Fruit fly (Drosophila melanogaster) whole organism, embryonic: ENCODE data around the gene Gel.

Experiments used
- BEAF-32 ChIP-seq: fragments of 200-800 bp; sonication (Bioruptor generic); optimal IDR thresholded peaks from 3 replicates; lab custom pipeline; 2017; ENCODE audit warnings: missing biosample characterization, missing genetic modification characterization, mild to moderate bottlenecking, moderate library complexity, missing genetic modification reagents
- CG10209 ChIP-seq: fragments of 200-800 bp; sonication (Bioruptor generic); optimal IDR thresholded peaks from 3 replicates; lab custom pipeline; 2017; ENCODE audit warnings: missing biosample characterization, mild to moderate bottlenecking, missing genetic modification characterization, missing genetic modification reagents
- CG1024 ChIP-seq: fragments of 200-800 bp; sonication (Bioruptor generic); IDR thresholded peaks from 2 replicates; pipeline ENCODE4 v1.3.6; 2022; ENCODE audit warnings: missing biosample characterization, missing genetic modification characterization
- CG11085 ChIP-seq: fragments of 200-800 bp; sonication (Bioruptor generic); IDR thresholded peaks from 2 replicates; pipeline ENCODE4 v1.3.6; 2022; ENCODE audit warnings: missing biosample characterization, missing genetic modification characterization
- CG11093 ChIP-seq: fragments of 200-800 bp; sonication (Bioruptor generic); IDR thresholded peaks from 3 replicates; pipeline ENCODE4 v1.3.6; 2022; ENCODE audit warnings: missing biosample characterization, missing genetic modification characterization
- CG11723 ChIP-seq: fragments of 200-800 bp; sonication (Bioruptor generic); optimal IDR thresholded peaks from 2 replicates; lab custom pipeline; 2017; ENCODE audit warnings: missing biosample characterization, mild to moderate bottlenecking, missing genetic modification characterization
- CG12155 ChIP-seq: fragments of 200-800 bp; sonication (Bioruptor generic); optimal IDR thresholded peaks from 3 replicates; lab custom pipeline; 2016; ENCODE audit warnings: missing biosample characterization, missing genetic modification characterization
- CG12744 ChIP-seq: fragments of 200-800 bp; sonication (Bioruptor generic); optimal IDR thresholded peaks from 2 replicates; lab custom pipeline; 2016; ENCODE audit warnings: missing biosample characterization, missing genetic modification characterization
- CG14441 ChIP-seq: fragments of 200-800 bp; sonication (Bioruptor generic); IDR thresholded peaks from 2 replicates; pipeline ENCODE4 v1.3.6; 2022; ENCODE audit warnings: missing biosample characterization, missing genetic modification characterization
- CG17359 ChIP-seq: fragments of 200-800 bp; sonication (Bioruptor generic); optimal IDR thresholded peaks from 3 replicates; lab custom pipeline; 2018; ENCODE audit warnings: missing biosample characterization, mild to moderate bottlenecking, missing genetic modification characterization, moderate library complexity
- CG17802 ChIP-seq: fragments of 200-800 bp; sonication (Bioruptor generic); optimal IDR thresholded peaks from 2 replicates; lab custom pipeline; 2018; ENCODE audit warnings: missing biosample characterization, mild to moderate bottlenecking, missing genetic modification characterization, moderate library complexity
- CG2120 ChIP-seq: fragments of 200-800 bp; sonication (Bioruptor generic); optimal IDR thresholded peaks from 3 replicates; lab custom pipeline; 2016; ENCODE audit warnings: missing biosample characterization, missing genetic modification characterization
- CG2129 ChIP-seq: fragments of 200-800 bp; sonication (Bioruptor generic); IDR thresholded peaks from 2 replicates; pipeline ENCODE4 v1.3.6; 2022; ENCODE audit warnings: missing biosample characterization, missing genetic modification characterization; ENCODE audit not compliant: partially characterized antibody
- CG2875 ChIP-seq: fragments of 200-800 bp; sonication (Bioruptor generic); optimal IDR thresholded peaks from 2 replicates; lab custom pipeline; 2017; ENCODE audit warnings: missing biosample characterization, mild to moderate bottlenecking, missing genetic modification characterization, missing genetic modification reagents
- CG30020 ChIP-seq: fragments of 200-800 bp; optimal IDR thresholded peaks from 2 replicates; lab custom pipeline; 2019; ENCODE audit warnings: missing biosample characterization, mild to moderate bottlenecking, missing genetic modification characterization, moderate library complexity
- CG31441 ChIP-seq: fragments of 200-800 bp; sonication (Bioruptor generic); IDR thresholded peaks from 2 replicates; pipeline ENCODE4 v1.3.6; 2022; ENCODE audit warnings: missing biosample characterization, missing genetic modification characterization
- CG32532 ChIP-seq: fragments of 200-800 bp; sonication (Bioruptor generic); IDR thresholded peaks from 2 replicates; pipeline ENCODE4 v1.3.6; 2022; ENCODE audit warnings: missing biosample characterization, missing genetic modification characterization
- CG33557 ChIP-seq: fragments of 200-800 bp; sonication (Bioruptor generic); optimal IDR thresholded peaks from 2 replicates; lab custom pipeline; 2019; ENCODE audit warnings: missing biosample characterization, mild to moderate bottlenecking, missing genetic modification characterization, moderate library complexity
- CG34422 ChIP-seq: fragments of 200-800 bp; sonication (Bioruptor generic); IDR thresholded peaks from 3 replicates; pipeline ENCODE4 v1.3.6; 2022; ENCODE audit warnings: missing biosample characterization, missing genetic modification characterization
- CG4617 ChIP-seq: fragments of 200-800 bp; sonication (Bioruptor generic); optimal IDR thresholded peaks from 3 replicates; lab custom pipeline; 2016; ENCODE audit warnings: missing biosample characterization, missing genetic modification characterization, borderline replicate concordance
- CG6791 ChIP-seq: fragments of 200-800 bp; sonication (Bioruptor generic); IDR thresholded peaks from 3 replicates; pipeline ENCODE4 v1.3.6; 2022; ENCODE audit warnings: missing biosample characterization, missing genetic modification characterization; ENCODE audit not compliant: partially characterized antibody
- CG7987 ChIP-seq: fragments of 200-800 bp; sonication (Bioruptor generic); optimal IDR thresholded peaks from 2 replicates; lab custom pipeline; 2018; ENCODE audit warnings: missing biosample characterization, mild to moderate bottlenecking, missing genetic modification characterization, moderate library complexity
- CG8765 ChIP-seq: fragments of 200-800 bp; sonication (Bioruptor generic); IDR thresholded peaks from 2 replicates; pipeline ENCODE4 v1.3.6; 2022; ENCODE audit warnings: missing biosample characterization, missing genetic modification characterization
- CHES-1-like ChIP-seq: fragments of 200-800 bp; sonication (Bioruptor generic); optimal IDR thresholded peaks from 2 replicates; lab custom pipeline; 2016; ENCODE audit warnings: missing biosample characterization, missing genetic modification characterization
- Dad ChIP-seq: fragments of 200-800 bp; sonication (Bioruptor generic); optimal IDR thresholded peaks from 3 replicates; lab custom pipeline; 2016; ENCODE audit warnings: missing biosample characterization, missing genetic modification characterization
- Hmr ChIP-seq: fragments of 200-800 bp; sonication (Bioruptor generic); optimal IDR thresholded peaks from 3 replicates; lab custom pipeline; 2017; ENCODE audit warnings: mild to moderate bottlenecking, missing biosample characterization, missing genetic modification reagents, missing genetic modification characterization
- Hr78 ChIP-seq, 2 experiments: fragments of 200-800 bp in 1 of 2; fragments of >200 bp in 1 of 2; sonication (Bioruptor generic) in 1 of 2; optimal IDR thresholded peaks; 2 replicates each; lab custom pipeline; 2017 to 2019; ENCODE audit warnings: missing biosample characterization in 2 of 2, missing genetic modification characterization in 2 of 2, mild to moderate bottlenecking in 1 of 2, moderate library complexity in 1 of 2
- MESR4 ChIP-seq: fragments of 200-800 bp; sonication (Bioruptor generic); optimal IDR thresholded peaks from 2 replicates; lab custom pipeline; 2018; ENCODE audit warnings: missing biosample characterization, mild to moderate bottlenecking, missing genetic modification characterization, moderate library complexity
- Mad ChIP-seq: fragments of 200-800 bp; sonication (Bioruptor generic); optimal IDR thresholded peaks from 2 replicates; lab custom pipeline; 2016; ENCODE audit warnings: missing biosample characterization, missing genetic modification characterization
- Max ChIP-seq: fragments of 200-800 bp; sonication (Bioruptor generic); optimal IDR thresholded peaks from 2 replicates; lab custom pipeline; 2016; ENCODE audit warnings: missing biosample characterization, mild to moderate bottlenecking, missing genetic modification characterization
- Poxn ChIP-seq: fragments of 200-800 bp; sonication (Bioruptor generic); IDR thresholded peaks from 2 replicates; pipeline ENCODE4 v1.3.6; 2022; ENCODE audit warnings: missing biosample characterization, missing genetic modification characterization
- Vsx1 ChIP-seq: fragments of 200-800 bp; sonication (Bioruptor generic); optimal IDR thresholded peaks from 2 replicates; lab custom pipeline; 2017; ENCODE audit warnings: missing biosample characterization, mild to moderate bottlenecking, missing genetic modification characterization, missing genetic modification reagents
- ab ChIP-seq: fragments of 200-800 bp; sonication (Bioruptor generic); optimal IDR thresholded peaks from 2 replicates; lab custom pipeline; 2016; ENCODE audit warnings: missing biosample characterization, missing genetic modification characterization
- al ChIP-seq: fragments of 200-800 bp; sonication (Bioruptor generic); IDR thresholded peaks from 2 replicates; pipeline ENCODE4 v1.3.6; 2022; ENCODE audit warnings: missing biosample characterization, missing genetic modification characterization
- ara ChIP-seq: fragments of 200-800 bp; sonication (Bioruptor generic); IDR thresholded peaks from 2 replicates; pipeline ENCODE4 v1.3.6; 2022; ENCODE audit warnings: missing biosample characterization, missing genetic modification characterization
- ato ChIP-seq: fragments of 200-800 bp; sonication (Bioruptor generic); IDR thresholded peaks from 2 replicates; pipeline ENCODE4 v1.3.6; 2022; ENCODE audit warnings: missing biosample characterization, missing genetic modification characterization; ENCODE audit not compliant: partially characterized antibody
- bcd ChIP-seq: fragments of 200-800 bp; sonication (Bioruptor generic); optimal IDR thresholded peaks from 2 replicates; lab custom pipeline; 2017; ENCODE audit warnings: missing biosample characterization, mild to moderate bottlenecking, missing genetic modification characterization
- cg ChIP-seq: fragments of 200-800 bp; sonication (Bioruptor generic); optimal IDR thresholded peaks from 3 replicates; lab custom pipeline; 2019; ENCODE audit warnings: missing biosample characterization, mild to moderate bottlenecking, missing genetic modification characterization, moderate library complexity
- fru ChIP-seq: fragments of >200 bp; optimal IDR thresholded peaks from 2 replicates; lab custom pipeline; 2017
- hth ChIP-seq: fragments of >200 bp; optimal IDR thresholded peaks from 2 replicates; lab custom pipeline; 2017; ENCODE audit warnings: inconsistent platforms
- klu ChIP-seq: fragments of 200-800 bp; sonication (Bioruptor generic); IDR thresholded peaks from 2 replicates; pipeline ENCODE4 v1.3.6; 2022; ENCODE audit warnings: missing biosample characterization, missing genetic modification characterization
- lmd ChIP-seq: fragments of 200-800 bp; sonication (Bioruptor generic); IDR thresholded peaks from 2 replicates; pipeline ENCODE4 v1.3.6; 2022; ENCODE audit warnings: missing biosample characterization, missing genetic modification characterization
- mld ChIP-seq: fragments of 200-800 bp; sonication (Bioruptor generic); IDR thresholded peaks from 3 replicates; pipeline ENCODE4 v1.3.6; 2022; ENCODE audit warnings: missing biosample characterization, missing genetic modification characterization; ENCODE audit not compliant: partially characterized antibody
- otp ChIP-seq: fragments of 200-800 bp; sonication (Bioruptor generic); IDR thresholded peaks from 3 replicates; pipeline ENCODE4, ENCODE4 v1.3.6; 2022; ENCODE audit warnings: missing biosample characterization, missing genetic modification characterization
- pros ChIP-seq: fragments of 200-800 bp; sonication (Bioruptor generic); optimal IDR thresholded peaks from 3 replicates; lab custom pipeline; 2019; ENCODE audit warnings: missing biosample characterization, mild to moderate bottlenecking, missing genetic modification characterization, moderate library complexity
- ro ChIP-seq: fragments of 200-800 bp; sonication (Bioruptor generic); IDR thresholded peaks from 2 replicates; pipeline ENCODE4 v1.3.6; 2022; ENCODE audit warnings: missing biosample characterization, missing genetic modification characterization
- schlank ChIP-seq: fragments of 200-800 bp; sonication (Bioruptor generic); optimal IDR thresholded peaks from 2 replicates; lab custom pipeline; 2018; ENCODE audit warnings: missing biosample characterization, mild to moderate bottlenecking, missing genetic modification characterization
- ssp ChIP-seq: fragments of 200-800 bp; sonication (Bioruptor generic); IDR thresholded peaks from 2 replicates; pipeline ENCODE4 v1.3.6; 2022; ENCODE audit warnings: missing biosample characterization, missing genetic modification characterization
- tin ChIP-seq: fragments of 200-800 bp; sonication (Bioruptor generic); optimal IDR thresholded peaks from 3 replicates; lab custom pipeline; 2016; ENCODE audit warnings: missing biosample characterization, missing genetic modification characterization
- unpg ChIP-seq: fragments of 200-800 bp; sonication (Bioruptor generic); optimal IDR thresholded peaks from 3 replicates; lab custom pipeline; 2018; ENCODE audit warnings: missing biosample characterization, mild to moderate bottlenecking, missing genetic modification characterization, moderate library complexity

The Gel gene

DNA sequence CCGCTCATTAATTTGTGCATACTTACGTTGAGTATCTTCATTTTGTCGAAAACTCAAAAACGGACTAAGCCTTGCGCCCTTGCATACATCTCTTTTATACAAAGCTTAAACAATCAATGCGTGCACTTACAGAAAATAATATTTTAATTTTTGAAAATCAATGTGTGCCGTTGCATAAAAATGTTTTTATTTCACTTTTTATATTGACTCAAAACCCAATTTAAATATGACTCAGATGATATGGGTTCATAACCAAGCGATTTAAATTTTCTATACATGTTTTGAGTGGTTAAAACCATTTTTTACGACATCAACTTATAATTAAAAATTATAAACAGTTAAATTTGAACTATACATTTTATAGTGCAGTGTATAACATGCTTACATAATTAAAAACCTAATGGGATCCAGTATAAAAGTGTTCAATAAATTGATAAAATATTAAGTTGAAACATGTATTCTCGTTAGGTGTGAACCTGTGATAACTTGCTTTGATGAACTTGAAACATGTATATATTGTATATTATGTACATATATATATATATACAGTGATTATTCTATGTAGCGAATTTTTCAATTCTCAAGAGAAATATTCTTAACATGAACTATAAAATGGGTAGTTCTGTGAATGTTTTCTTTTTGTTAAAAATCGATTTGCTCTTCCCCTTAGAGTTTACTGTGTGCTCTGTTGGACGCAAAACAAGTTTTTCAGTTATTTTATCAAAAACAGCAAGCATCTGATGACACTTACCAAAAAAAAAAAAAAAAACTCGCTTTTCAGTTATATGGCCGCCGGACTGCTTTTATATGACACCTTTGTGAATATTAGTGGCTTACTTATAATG, 8.3 kb downstream of the Gel start, which contains the start of gene CG34305 (continued):
- no peak for TF ChIP-seq ato
- TF ChIP-seq tin (GFP tag; lab: Kevin White, UChicago), result no peak
- TF ChIP-seq CG12155 (GFP tag; lab: Kevin White, UChicago), result no peak
- no peak for TF ChIP-seq CG11085 (GFP tag; lab: Robert Waterston, UW)
- no peak for TF ChIP-seq CG12744 (GFP tag; lab: Kevin White, UChicago)
- no peak for TF ChIP-seq CG6791 (GFP tag; lab: Robert Waterston, UW)
- no peak for TF ChIP-seq CG34422
- TF ChIP-seq Max (GFP tag; lab: Kevin White, UChicago), result no peak
- no peak for TF ChIP-seq bcd (GFP tag; lab: Kevin White, UChicago)
- no peak for TF ChIP-seq CG2875 (GFP tag; lab: Kevin White, UChicago)
- no peak for TF ChIP-seq schlank (tag; lab: Kevin White, UChicago)
- TF ChIP-seq CG7987 (GFP tag; lab: Kevin White, UChicago), result no peak
- no peak for TF ChIP-seq CG14441
- no peak for TF ChIP-seq CG10209 (GFP tag; lab: Kevin White, UChicago)
- peak; percentile 37; the same call in 1 of the 2 replicates for TF ChIP-seq CG32532 (GFP tag; lab: Robert Waterston, UW)
- TF ChIP-seq al (GFP tag; lab: Robert Waterston, UW), result 0 out of 2 replicates have a peak, but pooled peaks have one; percentile 27
- TF ChIP-seq CG17359, result no peak
- TF ChIP-seq MESR4 (GFP tag; lab: Kevin White, UChicago), result no peak
- no peak for TF ChIP-seq CG1024
- no peak for TF ChIP-seq CG4617
- TF ChIP-seq hth (lab: Kevin White, UChicago), result no peak
- no peak for TF ChIP-seq ssp (GFP tag; lab: Robert Waterston, UW)
- TF ChIP-seq Poxn (GFP tag; lab: Robert Waterston, UW), result no peak
- no peak for TF ChIP-seq Vsx1 (GFP tag; lab: Kevin White, UChicago)
- peak; percentile 25 for TF ChIP-seq Hmr (GFP tag; lab: Kevin White, UChicago)
- TF ChIP-seq Dad (GFP tag; lab: Kevin White, UChicago), result no peak
- no peak for TF ChIP-seq CG30020 (tag; lab: Kevin White, UChicago)
- TF ChIP-seq cg, result no peak
- TF ChIP-seq CG11723 (GFP tag; lab: Kevin White, UChicago), result no peak
- TF ChIP-seq CG17802 (tag; lab: Kevin White, UChicago), result no peak
- TF ChIP-seq klu (GFP tag; lab: Robert Waterston, UW), result no peak
- no peak for TF ChIP-seq Hr78 (GFP tag; optimal IDR thresholded peaks at IDR 0.05; lab: Kevin White, UChicago)
- TF ChIP-seq CG2120 (GFP tag; lab: Kevin White, UChicago), result peak; percentile 30
- no peak for TF ChIP-seq mld (GFP tag; lab: Robert Waterston, UW)
- TF ChIP-seq CG31441 (GFP tag; lab: Robert Waterston, UW), result no peak; the same call in 1 of the 2 replicates
- no peak for TF ChIP-seq CG8765 (GFP tag; lab: Robert Waterston, UW)
- TF ChIP-seq BEAF-32 (GFP tag; lab: Kevin White, UChicago), result no peak
- no peak for TF ChIP-seq ara
- TF ChIP-seq CG33557 (GFP tag; lab: Kevin White, UChicago), result no peak
- TF ChIP-seq ro, result no peak
- no peak for TF ChIP-seq fru (lab: Kevin White, UChicago)
- no peak for TF ChIP-seq pros (GFP tag; lab: Kevin White, UChicago)
- TF ChIP-seq ab (GFP tag; lab: Kevin White, UChicago), result no peak
- TF ChIP-seq Mad, result no peak
- TF ChIP-seq CHES-1-like (GFP tag; lab: Kevin White, UChicago), result no peak
- peak; percentile 20 for TF ChIP-seq unpg
- no peak for TF ChIP-seq CG2129 (GFP tag; lab: Robert Waterston, UW)
- peak; percentile 25; the same call in 1 of the 2 replicates for TF ChIP-seq lmd (GFP tag; lab: Robert Waterston, UW)
- TF ChIP-seq otp (GFP tag; lab: Robert Waterston, UW), result no peak
- no peak for TF ChIP-seq CG11093 (GFP tag; lab: Robert Waterston, UW)
